Worm (Caenorhabditis elegans): ENCODE results near the gene cbp-1.

cbp-1 gene

ce11 chrIII:9751074-9751473, 15.2 kb upstream of the cbp-1 start, which contains the start of gene T05G5.5:
Gene T05G5.5, minus strand, starts transcription at chrIII:9751432.
- no peak for TF ChIP-seq lsy-2 (tag; optimal IDR thresholded peaks at IDR 0.05)
- no peak for TF ChIP-seq elt-1 (tag; optimal IDR thresholded peaks at IDR 0.05; ENCODE audit: borderline replicate concordance, insufficient read depth)
- no peak for TF ChIP-seq unc-39 (tag; optimal IDR thresholded peaks at IDR 0.05)
- no peak for TF ChIP-seq snpc-4 (tag; optimal IDR thresholded peaks at IDR 0.05)
- no peak for TF ChIP-seq lin-13 (tag; optimal IDR thresholded peaks at IDR 0.05)
- TF ChIP-seq sem-2 (GFP tag; optimal IDR thresholded peaks at IDR 0.05): no peak
- TF ChIP-seq ces-1 (GFP tag; optimal IDR thresholded peaks at IDR 0.05): no peak
- no peak for TF ChIP-seq M03D4.4 (tag; optimal IDR thresholded peaks at IDR 0.05)
- no peak for TF ChIP-seq nhr-2 (tag; optimal IDR thresholded peaks at IDR 0.05)
- no peak for TF ChIP-seq unc-120 (tag; optimal IDR thresholded peaks at IDR 0.05; ENCODE audit: poor library complexity, severe bottlenecking)
- TF ChIP-seq drap-1 (GFP tag; optimal IDR thresholded peaks at IDR 0.05): no peak

- TF ChIP-seq mab-5 (tag; optimal IDR thresholded peaks at IDR 0.05) (no peak), flh-1 (GFP tag; optimal IDR thresholded peaks at IDR 0.05) (no peak), elt-1 (tag; optimal IDR thresholded peaks at IDR 0.05; ENCODE audit: borderline replicate concordance, insufficient read depth) (no peak), drap-1 (GFP tag; optimal IDR thresholded peaks at IDR 0.05) (no peak), nhr-12 (tag; optimal IDR thresholded peaks at IDR 0.05) (no peak), elt-3 (tag; optimal IDR thresholded peaks at IDR 0.05) (no peak), nhr-76 (tag; optimal IDR thresholded peaks at IDR 0.05) (no peak), ceh-39 (tag; optimal IDR thresholded peaks at IDR 0.05) (no peak), M03D4.4 (tag; optimal IDR thresholded peaks at IDR 0.05) (no peak), unc-120 (tag; optimal IDR thresholded peaks at IDR 0.05; ENCODE audit: poor library complexity, severe bottlenecking) (no peak), ham-2 (GFP tag; optimal IDR thresholded peaks at IDR 0.05) (no peak)
Measured at ce11 chrIII:9752852-9753251, 13.5 kb upstream of the cbp-1 start, which contains the start of gene ech-6. Gene ech-6, minus strand, starts transcription at chrIII:9752883.

- TF ChIP-seq lsy-2 (tag; optimal IDR thresholded peaks at IDR 0.05): no peak
- no peak for TF ChIP-seq unc-39 (tag; optimal IDR thresholded peaks at IDR 0.05)
- no peak for TF ChIP-seq zip-8 (tag; optimal IDR thresholded peaks at IDR 0.05)
- TF ChIP-seq cnd-1 (tag; optimal IDR thresholded peaks at IDR 0.05): no peak
- TF ChIP-seq nhr-28 (tag; optimal IDR thresholded peaks at IDR 0.05): no peak
- TF ChIP-seq flh-1 (GFP tag; optimal IDR thresholded peaks at IDR 0.05): no peak
Measured at ce11 chrIII:9757414-9757813, 8.9 kb upstream of the cbp-1 start, which contains the start of gene vps-53. Gene vps-53, minus strand, starts transcription at chrIII:9757514.

- TF ChIP-seq ztf-11 (tag; optimal IDR thresholded peaks at IDR 0.05): no peak
- no peak for TF ChIP-seq nhr-12 (tag; optimal IDR thresholded peaks at IDR 0.05)
- TF ChIP-seq ceh-83 (GFP tag; optimal IDR thresholded peaks at IDR 0.05): no peak
- TF ChIP-seq flh-1 (GFP tag; optimal IDR thresholded peaks at IDR 0.05): no peak
- TF ChIP-seq lin-32 (GFP tag; optimal IDR thresholded peaks at IDR 0.05): no peak
- TF ChIP-seq mep-1 (tag; optimal IDR thresholded peaks at IDR 0.05): no peak
Measured at ce11 chrIII:9758848-9759247, 7.5 kb upstream of the cbp-1 start, which contains the start of gene rmd-1. Gene rmd-1, plus strand, starts transcription at chrIII:9759094.

- TF ChIP-seq mls-2 (tag; optimal IDR thresholded peaks at IDR 0.05): no peak
- TF ChIP-seq tbx-8 (GFP tag; optimal IDR thresholded peaks at IDR 0.05): no peak
- TF ChIP-seq ceh-43 (GFP tag; optimal IDR thresholded peaks at IDR 0.05): no peak
- no peak for TF ChIP-seq lsy-2 (tag; optimal IDR thresholded peaks at IDR 0.05)
- no peak for TF ChIP-seq elt-1 (tag; optimal IDR thresholded peaks at IDR 0.05; ENCODE audit: borderline replicate concordance, insufficient read depth)
- TF ChIP-seq elt-3 (tag; optimal IDR thresholded peaks at IDR 0.05): no peak
- TF ChIP-seq ham-2 (GFP tag; optimal IDR thresholded peaks at IDR 0.05): no peak
- no peak for TF ChIP-seq ceh-39 (tag; optimal IDR thresholded peaks at IDR 0.05)
- TF ChIP-seq nhr-12 (tag; optimal IDR thresholded peaks at IDR 0.05): no peak
- no peak for TF ChIP-seq ceh-83 (GFP tag; optimal IDR thresholded peaks at IDR 0.05)
- no peak for TF ChIP-seq snpc-4 (tag; optimal IDR thresholded peaks at IDR 0.05)
- TF ChIP-seq ces-1 (GFP tag; optimal IDR thresholded peaks at IDR 0.05): no peak
- TF ChIP-seq unc-120 (tag; optimal IDR thresholded peaks at IDR 0.05; ENCODE audit: poor library complexity, severe bottlenecking): no peak
- TF ChIP-seq mep-1 (tag; optimal IDR thresholded peaks at IDR 0.05): no peak
Measured at ce11 chrIII:9760184-9760583, 6.1 kb upstream of the cbp-1 start.

- TF ChIP-seq ham-2 (GFP tag; optimal IDR thresholded peaks at IDR 0.05) (no peak), mab-5 (tag; optimal IDR thresholded peaks at IDR 0.05) (no peak), M03D4.4 (tag; optimal IDR thresholded peaks at IDR 0.05) (no peak), unc-39 (tag; optimal IDR thresholded peaks at IDR 0.05) (no peak), cnd-1 (tag; optimal IDR thresholded peaks at IDR 0.05) (no peak), ceh-39 (tag; optimal IDR thresholded peaks at IDR 0.05) (no peak), snpc-4 (tag; optimal IDR thresholded peaks at IDR 0.05) (no peak), unc-62 (GFP tag; optimal IDR thresholded peaks at IDR 0.05) (no peak), nhr-76 (tag; optimal IDR thresholded peaks at IDR 0.05) (no peak), lsy-2 (tag; optimal IDR thresholded peaks at IDR 0.05) (no peak), flh-1 (GFP tag; optimal IDR thresholded peaks at IDR 0.05) (no peak)
Measured at ce11 chrIII:9762093-9762748, 4.1 kb upstream of the cbp-1 start, which contains the start of gene gcc-2. Gene gcc-2, minus strand, starts transcription at chrIII:9762143.

Measured in whole organism, mixed stage, embryonic.